Fruit fly (Drosophila melanogaster) whole organism, embryonic: Measurements from ENCODE around the gene CG44270.

Experiments used
- Atf3 ChIP-seq: fragments of 200-800 bp; sonication (Bioruptor generic); optimal IDR thresholded peaks from 3 replicates; lab custom pipeline; 2016; ENCODE audit warnings: missing biosample characterization, missing genetic modification characterization
- Atf6 ChIP-seq: fragments of 200-800 bp; sonication (Bioruptor generic); IDR thresholded peaks from 2 replicates; pipeline ENCODE4 v1.3.6; 2022; ENCODE audit warnings: missing biosample characterization, missing genetic modification characterization
- Bdp1 ChIP-seq: fragments of 200-800 bp; sonication (Bioruptor generic); optimal IDR thresholded peaks from 3 replicates; lab custom pipeline; 2016; ENCODE audit warnings: missing biosample characterization, missing genetic modification characterization
- CG10366 ChIP-seq: fragments of 200-800 bp; sonication (Bioruptor generic); IDR thresholded peaks from 2 replicates; pipeline ENCODE4 v1.3.6; 2022; ENCODE audit warnings: missing biosample characterization, missing genetic modification characterization
- CG11456 ChIP-seq: fragments of 200-800 bp; sonication (Bioruptor generic); IDR thresholded peaks from 3 replicates; pipeline ENCODE4 v1.3.6; 2022; ENCODE audit warnings: missing biosample characterization, missing genetic modification characterization
- CG11696 ChIP-seq: fragments of 200-800 bp; sonication (Bioruptor generic); IDR thresholded peaks from 2 replicates; pipeline ENCODE4 v1.3.6; 2022; ENCODE audit warnings: missing biosample characterization, missing genetic modification characterization
- CG12942 ChIP-seq: fragments of 200-800 bp; sonication (Bioruptor generic); optimal IDR thresholded peaks from 3 replicates; lab custom pipeline; 2016; ENCODE audit warnings: missing biosample characterization, missing genetic modification characterization
- CG13296 ChIP-seq: fragments of 200-800 bp; sonication (Bioruptor generic); optimal IDR thresholded peaks from 3 replicates; lab custom pipeline; 2018; ENCODE audit warnings: missing biosample characterization, mild to moderate bottlenecking, missing genetic modification characterization
- CG13624 ChIP-seq: fragments of 200-800 bp; sonication (Bioruptor generic); optimal IDR thresholded peaks from 2 replicates; lab custom pipeline; 2016; ENCODE audit warnings: missing biosample characterization, missing genetic modification characterization
- CG15011 ChIP-seq: fragments of 200-800 bp; sonication (Bioruptor generic); optimal IDR thresholded peaks from 3 replicates; lab custom pipeline; 2018; ENCODE audit warnings: missing biosample characterization, mild to moderate bottlenecking, missing genetic modification characterization
- CG15601 ChIP-seq: fragments of 200-800 bp; sonication (Bioruptor generic); optimal IDR thresholded peaks from 3 replicates; lab custom pipeline; 2019; ENCODE audit warnings: missing biosample characterization, mild to moderate bottlenecking, missing genetic modification characterization, moderate library complexity
- CG17829 ChIP-seq: fragments of 200-800 bp; optimal IDR thresholded peaks from 2 replicates; lab custom pipeline; 2019; ENCODE audit warnings: missing biosample characterization, mild to moderate bottlenecking, missing genetic modification characterization, moderate library complexity
- CG18262 ChIP-seq: fragments of 200-800 bp; optimal IDR thresholded peaks from 3 replicates; lab custom pipeline; 2019; ENCODE audit warnings: missing biosample characterization, mild to moderate bottlenecking, missing genetic modification characterization, moderate library complexity
- CG30431 ChIP-seq: fragments of 200-800 bp; sonication (Bioruptor generic); optimal IDR thresholded peaks from 2 replicates; lab custom pipeline; 2017; ENCODE audit warnings: missing biosample characterization, missing genetic modification characterization
- CG4360 ChIP-seq: fragments of 200-800 bp; sonication (Bioruptor generic); IDR thresholded peaks from 2 replicates; pipeline ENCODE4 v1.3.6; 2022; ENCODE audit warnings: missing biosample characterization, missing genetic modification characterization
- CG4424 ChIP-seq: fragments of 200-800 bp; sonication (Bioruptor generic); optimal IDR thresholded peaks from 3 replicates; lab custom pipeline; 2016; ENCODE audit warnings: missing biosample characterization, missing genetic modification characterization
- CG4730 ChIP-seq: fragments of 200-800 bp; sonication (Bioruptor generic); IDR thresholded peaks from 2 replicates; pipeline ENCODE4 v1.3.6; 2022; ENCODE audit warnings: missing biosample characterization, missing genetic modification characterization
- CG5953 ChIP-seq: fragments of 200-800 bp; sonication (Bioruptor generic); IDR thresholded peaks from 2 replicates; pipeline ENCODE4 v1.3.6; 2022; ENCODE audit warnings: missing biosample characterization, missing genetic modification characterization
- CG6765 ChIP-seq: fragments of 200-800 bp; sonication (Bioruptor generic); optimal IDR thresholded peaks from 3 replicates; lab custom pipeline; 2017; ENCODE audit warnings: missing biosample characterization, mild to moderate bottlenecking, missing genetic modification characterization
- CG7357 ChIP-seq: fragments of 200-800 bp; sonication (Bioruptor generic); IDR thresholded peaks from 3 replicates; pipeline ENCODE4 v1.3.6; 2022; ENCODE audit warnings: missing biosample characterization, missing genetic modification characterization
- CG7928 ChIP-seq: fragments of 200-800 bp; sonication (Bioruptor generic); optimal IDR thresholded peaks from 2 replicates; lab custom pipeline; 2017; ENCODE audit warnings: missing biosample characterization, mild to moderate bottlenecking, missing genetic modification characterization
- CG9215 ChIP-seq: fragments of 200-800 bp; sonication (Bioruptor generic); IDR thresholded peaks from 2 replicates; pipeline ENCODE4 v1.3.6; 2022; ENCODE audit warnings: missing biosample characterization, missing genetic modification characterization
- CG9797 ChIP-seq: fragments of 200-800 bp; sonication (Bioruptor generic); optimal IDR thresholded peaks from 3 replicates; lab custom pipeline; 2018; ENCODE audit warnings: missing biosample characterization, mild to moderate bottlenecking, missing genetic modification characterization
- CHES-1-like ChIP-seq: fragments of 200-800 bp; sonication (Bioruptor generic); optimal IDR thresholded peaks from 2 replicates; lab custom pipeline; 2016; ENCODE audit warnings: missing biosample characterization, missing genetic modification characterization
- CrebB ChIP-seq: fragments of 200-800 bp; sonication (Bioruptor generic); optimal IDR thresholded peaks from 3 replicates; lab custom pipeline; 2018; ENCODE audit warnings: missing biosample characterization, mild to moderate bottlenecking, missing genetic modification characterization
- Dad ChIP-seq: fragments of 200-800 bp; sonication (Bioruptor generic); optimal IDR thresholded peaks from 3 replicates; lab custom pipeline; 2016; ENCODE audit warnings: missing biosample characterization, missing genetic modification characterization
- Fer2 ChIP-seq: fragments of 200-800 bp; sonication (Bioruptor generic); optimal IDR thresholded peaks from 2 replicates; lab custom pipeline; 2018; ENCODE audit warnings: missing biosample characterization, mild to moderate bottlenecking, missing genetic modification characterization, moderate library complexity
- HHEX ChIP-seq: fragments of 200-800 bp; sonication (Bioruptor generic); optimal IDR thresholded peaks from 3 replicates; lab custom pipeline; 2017; ENCODE audit warnings: missing biosample characterization, mild to moderate bottlenecking, missing genetic modification characterization, missing genetic modification reagents
- Kr ChIP-seq: fragments of 200-800 bp; sonication (Bioruptor generic); optimal IDR thresholded peaks from 2 replicates; lab custom pipeline; 2017; ENCODE audit warnings: missing biosample characterization, mild to moderate bottlenecking, missing genetic modification characterization
- Lim3 ChIP-seq: fragments of 200-800 bp; sonication (Bioruptor generic); IDR thresholded peaks from 2 replicates; pipeline ENCODE4 v1.3.6; 2022; ENCODE audit warnings: missing biosample characterization, missing genetic modification characterization
- Optix ChIP-seq: fragments of 200-800 bp; sonication (Bioruptor generic); IDR thresholded peaks from 3 replicates; pipeline ENCODE4 v1.3.6; 2022; ENCODE audit warnings: missing biosample characterization, missing genetic modification characterization
- Spps ChIP-seq: fragments of 200-800 bp; sonication (Bioruptor generic); optimal IDR thresholded peaks from 2 replicates; lab custom pipeline; 2018; ENCODE audit warnings: missing biosample characterization, mild to moderate bottlenecking, missing genetic modification characterization
- ap ChIP-seq: fragments of 200-800 bp; sonication (Bioruptor generic); IDR thresholded peaks from 2 replicates; pipeline ENCODE4 v1.3.6; 2022; ENCODE audit warnings: missing biosample characterization, missing genetic modification characterization
- ara ChIP-seq: fragments of 200-800 bp; sonication (Bioruptor generic); IDR thresholded peaks from 2 replicates; pipeline ENCODE4 v1.3.6; 2022; ENCODE audit warnings: missing biosample characterization, missing genetic modification characterization
- ato ChIP-seq: fragments of 200-800 bp; sonication (Bioruptor generic); IDR thresholded peaks from 2 replicates; pipeline ENCODE4 v1.3.6; 2022; ENCODE audit warnings: missing biosample characterization, missing genetic modification characterization; ENCODE audit not compliant: partially characterized antibody
- bigmax ChIP-seq: fragments of 200-800 bp; sonication (Bioruptor generic); optimal IDR thresholded peaks from 2 replicates; lab custom pipeline; 2018; ENCODE audit warnings: missing biosample characterization, mild to moderate bottlenecking, missing genetic modification characterization
- bowl ChIP-seq: fragments of 200-800 bp; sonication (Bioruptor generic); IDR thresholded peaks from 2 replicates; pipeline ENCODE4 v1.3.6; 2022; ENCODE audit warnings: missing biosample characterization, missing genetic modification characterization
- cas ChIP-seq: fragments of 200-800 bp; sonication (Bioruptor generic); IDR thresholded peaks from 2 replicates; pipeline ENCODE4 v1.3.6; 2022; ENCODE audit warnings: missing biosample characterization, missing genetic modification characterization
- cg ChIP-seq: fragments of 200-800 bp; sonication (Bioruptor generic); optimal IDR thresholded peaks from 3 replicates; lab custom pipeline; 2019; ENCODE audit warnings: missing biosample characterization, mild to moderate bottlenecking, missing genetic modification characterization, moderate library complexity
- chinmo ChIP-seq: fragments of 200-800 bp; sonication (Bioruptor generic); IDR thresholded peaks from 4 replicates; pipeline ENCODE4 v1.3.6; 2022; ENCODE audit warnings: missing biosample characterization, missing genetic modification characterization; ENCODE audit not compliant: partially characterized antibody
- dmrt11E ChIP-seq: fragments of 200-800 bp; sonication (Bioruptor generic); optimal IDR thresholded peaks from 3 replicates; lab custom pipeline; 2018; ENCODE audit warnings: missing biosample characterization, mild to moderate bottlenecking, missing genetic modification characterization, moderate library complexity
- dmrt99B ChIP-seq: fragments of 200-800 bp; sonication (Bioruptor generic); optimal IDR thresholded peaks from 2 replicates; lab custom pipeline; 2018; ENCODE audit warnings: missing biosample characterization, mild to moderate bottlenecking, missing genetic modification characterization, moderate library complexity
- dysf ChIP-seq: fragments of 200-800 bp; sonication (Bioruptor generic); IDR thresholded peaks from 3 replicates; pipeline ENCODE4 v1.3.6; 2022; ENCODE audit warnings: missing biosample characterization, missing genetic modification characterization
- grau ChIP-seq: fragments of 200-800 bp; optimal IDR thresholded peaks from 3 replicates; lab custom pipeline; 2019; ENCODE audit warnings: missing biosample characterization, mild to moderate bottlenecking, missing genetic modification characterization, moderate library complexity
- kni ChIP-seq: fragments of 200-800 bp; sonication (Bioruptor generic); optimal IDR thresholded peaks from 3 replicates; lab custom pipeline; 2017; ENCODE audit warnings: mild to moderate bottlenecking, missing biosample characterization, missing genetic modification reagents, missing genetic modification characterization
- lab ChIP-seq: fragments of 200-800 bp; sonication (Bioruptor generic); optimal IDR thresholded peaks from 3 replicates; lab custom pipeline; 2017; ENCODE audit warnings: missing biosample characterization, missing genetic modification characterization, mild to moderate bottlenecking, moderate library complexity, missing genetic modification reagents
- otp ChIP-seq: fragments of 200-800 bp; sonication (Bioruptor generic); IDR thresholded peaks from 3 replicates; pipeline ENCODE4, ENCODE4 v1.3.6; 2022; ENCODE audit warnings: missing biosample characterization, missing genetic modification characterization
- salm ChIP-seq: fragments of 200-800 bp; sonication (Bioruptor generic); optimal IDR thresholded peaks from 2 replicates; lab custom pipeline; 2018; ENCODE audit warnings: missing biosample characterization, mild to moderate bottlenecking, missing genetic modification characterization
- seq ChIP-seq: fragments of 200-800 bp; sonication (Bioruptor generic); IDR thresholded peaks from 2 replicates; pipeline ENCODE4 v1.3.6; 2022; ENCODE audit warnings: missing biosample characterization, missing genetic modification characterization
- shn ChIP-seq: fragments of 200-800 bp; sonication (Bioruptor generic); optimal IDR thresholded peaks from 3 replicates; lab custom pipeline; 2016; ENCODE audit warnings: missing biosample characterization, missing genetic modification characterization
- slbo ChIP-seq: fragments of 200-800 bp; sonication (Bioruptor generic); IDR thresholded peaks from 2 replicates; pipeline ENCODE4 v1.3.6; 2022; ENCODE audit warnings: missing biosample characterization, missing genetic modification characterization
- slou ChIP-seq: fragments of 200-800 bp; sonication (Bioruptor generic); optimal IDR thresholded peaks from 3 replicates; lab custom pipeline; 2016; ENCODE audit warnings: missing biosample characterization, missing genetic modification characterization

CG44270 gene

dm6 chr2L:20527027-20527426 lies 3.8 kb upstream of the CG44270 start (continued):
- TF ChIP-seq CHES-1-like (GFP tag; lab: Kevin White, UChicago) (peak; percentile 43), CG7357 (GFP tag; lab: Robert Waterston, UW) (no peak), chinmo (GFP tag; lab: Robert Waterston, UW) (no peak), CG4730 (GFP tag; lab: Robert Waterston, UW) (no peak), dmrt11E (tag; lab: Kevin White, UChicago) (no peak), ato (GFP tag; lab: Robert Waterston, UW) (no peak), Dad (no peak), CG10366 (GFP tag; lab: Robert Waterston, UW) (peak; percentile 52), slou (peak; percentile 28), CrebB (tag; lab: Kevin White, UChicago) (peak; percentile 46), HHEX (peak; percentile 41), slbo (GFP tag; lab: Robert Waterston, UW) (peak; percentile 58), CG5953 (GFP tag; lab: Robert Waterston, UW) (no peak; the same call in 1 of the 2 replicates), Bdp1 (no peak), CG7928 (GFP tag; lab: Kevin White, UChicago) (no peak), Lim3 (GFP tag; lab: Robert Waterston, UW) (no peak), Fer2 (tag; lab: Kevin White, UChicago) (peak; percentile 2), shn (no peak), dysf (peak; percentile 58; the same call in 2 of the 3 replicates), Optix (GFP tag; lab: Robert Waterston, UW) (peak; percentile 45; the same call in 1 of the 3 replicates), CG11696 (GFP tag; lab: Robert Waterston, UW) (no peak), CG15601 (tag; lab: Kevin White, UChicago) (peak; percentile 63), Atf6 (GFP tag; lab: Robert Waterston, UW) (peak; percentile 61), dmrt99B (tag; lab: Kevin White, UChicago) (peak; percentile 79), Atf3 (GFP tag; lab: Kevin White, UChicago) (no peak), CG15011 (no peak), cas (GFP tag; lab: Robert Waterston, UW) (no peak), salm (tag; lab: Kevin White, UChicago) (peak; percentile 21), grau (tag; lab: Kevin White, UChicago) (peak; percentile 66), CG11456 (GFP tag; lab: Robert Waterston, UW) (0 out of 3 replicates have a peak, but pooled peaks have one; percentile 20), CG4360 (GFP tag; lab: Robert Waterston, UW) (no peak), ap (GFP tag; lab: Robert Waterston, UW) (0 out of 2 replicates have a peak, but pooled peaks have one; percentile 31), CG13624 (peak; percentile 21), ara (GFP tag; lab: Robert Waterston, UW) (peak; percentile 62; the same call in 1 of the 2 replicates), cg (no peak), CG13296 (GFP tag; lab: Kevin White, UChicago) (peak; percentile 38), CG9215 (GFP tag; lab: Robert Waterston, UW) (0 out of 2 replicates have a peak, but pooled peaks have one; percentile 32), lab (peak; percentile 71), bigmax (GFP tag; lab: Kevin White, UChicago) (no peak), CG12942 (GFP tag; lab: Kevin White, UChicago) (peak; percentile 43), otp (peak; percentile 49; the same call in 1 of the 3 replicates), Kr (GFP tag; lab: Kevin White, UChicago) (no peak), CG30431 (GFP tag; lab: Kevin White, UChicago) (peak; percentile 2), bowl (no peak), CG17829 (tag; lab: Kevin White, UChicago) (peak; percentile 44), CG4424 (GFP tag; lab: Kevin White, UChicago) (peak; percentile 49), kni (no peak), CG18262 (tag; lab: Kevin White, UChicago) (peak; percentile 54), seq (GFP tag; lab: Robert Waterston, UW) (no peak), CG6765 (peak; percentile 17), CG9797 (GFP tag; lab: Kevin White, UChicago) (no peak), Spps (tag; lab: Kevin White, UChicago) (no peak)
